Worm (Caenorhabditis elegans) whole organism, mixed stage, embryonic: Measurements from ENCODE around the gene C06A1.3.

Experiments
- M03D4.4 ChIP-seq: sonication (generic microtip); optimal IDR thresholded peaks from 2 replicates; lab custom pipeline; 2017; ENCODE audit warnings: mild to moderate bottlenecking, missing genetic modification characterization, missing compliant biosample characterization
- bed-3 ChIP-seq: fragments of 200-800 bp; sonication (Bioruptor generic); optimal IDR thresholded peaks from 3 replicates; lab custom pipeline; 2018; ENCODE audit warnings: mild to moderate bottlenecking, missing genetic modification characterization, moderate library complexity, missing compliant biosample characterization
- blmp-1 ChIP-seq: fragments of 150-350 bp; optimal IDR thresholded peaks from 2 replicates; lab custom pipeline; 2014; ENCODE audit warnings: missing biosample characterization, missing genetic modification characterization
- ceh-43 ChIP-seq: fragments of 200-800 bp; sonication (Bioruptor generic); optimal IDR thresholded peaks from 2 replicates; lab custom pipeline; 2018; ENCODE audit warnings: mild to moderate bottlenecking, missing genetic modification characterization, moderate library complexity, missing compliant biosample characterization
- ceh-83 ChIP-seq: fragments of 200-800 bp; sonication (Bioruptor generic); optimal IDR thresholded peaks from 2 replicates; lab custom pipeline; 2018; ENCODE audit warnings: mild to moderate bottlenecking, missing genetic modification characterization, missing compliant biosample characterization
- ces-1 ChIP-seq: fragments of 150-350 bp; optimal IDR thresholded peaks from 2 replicates; lab custom pipeline; 2014; ENCODE audit warnings: missing biosample characterization, missing genetic modification reagents, missing genetic modification characterization
- cnd-1 ChIP-seq: fragments of 200-800 bp; sonication (Bioruptor generic); optimal IDR thresholded peaks from 2 replicates; lab custom pipeline; 2018; ENCODE audit warnings: mild to moderate bottlenecking, missing genetic modification characterization, missing compliant biosample characterization
- flh-1 ChIP-seq: fragments of 200-800 bp; sonication (Bioruptor generic); optimal IDR thresholded peaks from 2 replicates; lab custom pipeline; 2018; ENCODE audit warnings: mild to moderate bottlenecking, missing genetic modification characterization, moderate library complexity, missing compliant biosample characterization
- ham-2 ChIP-seq: fragments of 200-800 bp; sonication (Bioruptor generic); optimal IDR thresholded peaks from 2 replicates; lab custom pipeline; 2018; ENCODE audit warnings: mild to moderate bottlenecking, missing genetic modification characterization, missing compliant biosample characterization
- hlh-1 ChIP-seq: fragments of 150-350 bp; optimal IDR thresholded peaks from 2 replicates; lab custom pipeline; 2014; ENCODE audit warnings: missing biosample characterization, missing genetic modification reagents, missing genetic modification characterization
- lin-13 ChIP-seq: fragments of 150-350 bp; optimal IDR thresholded peaks from 2 replicates; lab custom pipeline; 2014; ENCODE audit warnings: missing biosample characterization, missing genetic modification characterization
- lin-32 ChIP-seq: fragments of 200-800 bp; sonication (Bioruptor generic); optimal IDR thresholded peaks from 2 replicates; lab custom pipeline; 2018; ENCODE audit warnings: mild to moderate bottlenecking, missing genetic modification characterization, missing compliant biosample characterization
- lsy-2 ChIP-seq: fragments of 150-350 bp; optimal IDR thresholded peaks from 2 replicates; lab custom pipeline; 2014; ENCODE audit warnings: missing biosample characterization, missing genetic modification characterization
- mep-1 ChIP-seq: fragments of 150-350 bp; optimal IDR thresholded peaks from 2 replicates; lab custom pipeline; 2017; ENCODE audit warnings: missing biosample characterization, missing genetic modification reagents, missing genetic modification characterization, inconsistent platforms
- nhr-12 ChIP-seq: fragments of 150-350 bp; optimal IDR thresholded peaks from 2 replicates; lab custom pipeline; 2014; ENCODE audit warnings: missing biosample characterization, missing genetic modification characterization
- pha-4 ChIP-seq: fragments of 150-350 bp; optimal IDR thresholded peaks from 2 replicates; lab custom pipeline; 2018; ENCODE audit warnings: missing biosample characterization, missing genetic modification reagents, missing genetic modification characterization
- snpc-4 ChIP-seq: fragments of 150-350 bp; optimal IDR thresholded peaks from 2 replicates; lab custom pipeline; 2014; ENCODE audit warnings: missing biosample characterization, missing genetic modification characterization
- sptf-1 ChIP-seq: sonication (generic microtip); optimal IDR thresholded peaks from 2 replicates; lab custom pipeline; 2017; ENCODE audit warnings: mild to moderate bottlenecking, missing genetic modification characterization, moderate library complexity, missing compliant biosample characterization
- tbx-8 ChIP-seq: fragments of 200-800 bp; sonication (Bioruptor generic); optimal IDR thresholded peaks from 2 replicates; lab custom pipeline; 2018; ENCODE audit warnings: mild to moderate bottlenecking, missing genetic modification characterization, moderate library complexity, missing compliant biosample characterization
- unc-120 ChIP-seq: sonication (generic microtip); optimal IDR thresholded peaks from 2 replicates; lab custom pipeline; 2017; ENCODE audit warnings: missing genetic modification characterization, missing compliant biosample characterization; ENCODE audit not compliant: poor library complexity, severe bottlenecking
- unc-39 ChIP-seq: fragments of 150-350 bp; optimal IDR thresholded peaks from 2 replicates; lab custom pipeline; 2014; ENCODE audit warnings: missing biosample characterization, missing genetic modification characterization
- unc-62 ChIP-seq: fragments of 150-350 bp; optimal IDR thresholded peaks from 2 replicates; lab custom pipeline; 2014; ENCODE audit warnings: missing biosample characterization, missing genetic modification reagents, missing genetic modification characterization
- zip-8 ChIP-seq: fragments of 150-350 bp; optimal IDR thresholded peaks from 2 replicates; lab custom pipeline; 2014; ENCODE audit warnings: missing biosample characterization, missing genetic modification characterization

The C06A1.3 gene

DNA sequence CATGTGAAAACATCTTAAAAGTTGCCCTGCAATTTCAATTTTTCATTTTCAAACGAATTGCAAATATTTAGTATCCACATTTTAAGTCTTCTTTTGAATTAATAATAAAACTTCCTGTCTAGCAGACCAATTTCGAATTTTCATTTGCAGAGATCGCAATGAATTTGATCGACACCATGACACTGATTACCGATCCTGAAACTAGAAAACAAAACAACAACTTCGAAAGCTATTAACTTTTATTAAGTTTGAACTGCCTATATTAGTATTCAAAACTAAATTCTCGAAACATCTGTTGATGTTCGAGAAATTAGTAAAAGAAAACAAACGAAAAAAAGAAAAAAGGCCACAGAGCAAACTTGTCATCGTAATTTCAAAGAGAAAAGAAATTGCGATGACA, 2.1 kb downstream of the C06A1.3 start:
- TF ChIP-seq mep-1 (tag; lab: Kevin White, UChicago) (no peak), hlh-1 (tag; lab: Kevin White, UChicago) (no peak), ces-1 (GFP tag; lab: Kevin White, UChicago) (no peak)

DNA sequence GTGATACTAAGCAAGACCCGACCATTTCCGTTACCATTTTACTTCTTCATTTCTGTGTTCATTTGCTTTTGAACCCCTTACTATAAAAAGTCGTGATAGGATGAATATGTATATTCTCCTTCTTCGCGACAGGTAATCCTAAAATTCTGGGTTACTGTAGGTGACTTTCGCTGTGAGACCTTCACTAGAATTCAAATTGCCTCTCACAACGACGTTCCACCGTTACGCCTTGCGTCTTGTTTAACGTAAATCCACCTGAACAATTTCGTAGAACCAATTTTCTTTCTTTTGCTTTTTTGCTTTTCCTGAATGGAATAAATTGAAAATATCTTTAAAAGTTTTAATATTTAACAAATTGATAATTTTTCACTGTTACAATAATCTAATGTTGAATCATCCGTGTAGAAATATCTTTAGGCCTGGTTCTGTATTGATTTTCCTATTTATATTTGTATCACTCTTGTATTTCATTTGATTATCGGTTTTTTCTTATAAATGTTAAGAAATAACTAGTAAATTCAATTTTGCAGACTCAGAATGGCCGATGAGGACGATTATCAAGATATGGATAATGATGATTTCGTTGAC, 6.9 kb downstream of the C06A1.3 start, which contains the start of gene rpb-6:
Gene rpb-6, plus strand, starts transcription at position 538 of the 588 bp plus-strand sequence.
- no peak for TF ChIP-seq blmp-1 (tag; lab: Kevin White, UChicago)
- peak; percentile 9 for TF ChIP-seq lin-13 (tag; lab: Kevin White, UChicago)
- peak; percentile 70 for TF ChIP-seq lsy-2 (tag; lab: Kevin White, UChicago)
- TF ChIP-seq ceh-83 (GFP tag; lab: Kevin White, UChicago): no peak

DNA sequence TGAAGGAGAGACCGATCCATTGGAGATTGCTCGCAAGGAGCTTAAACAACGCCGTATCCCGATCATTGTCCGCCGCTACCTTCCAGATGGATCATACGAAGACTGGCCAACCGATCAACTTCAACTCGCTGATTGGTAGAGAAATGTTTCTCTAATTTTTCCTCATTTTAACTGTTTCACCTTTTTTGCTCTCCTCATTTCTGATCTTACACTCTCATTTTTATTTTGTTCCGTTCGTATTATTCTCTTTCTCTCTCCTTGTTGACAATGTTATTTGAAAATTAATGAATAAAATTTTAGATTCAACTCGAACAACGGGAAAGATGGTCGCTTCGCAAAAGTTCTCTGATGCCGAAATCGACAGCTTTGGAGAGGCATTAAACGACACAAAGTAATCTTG, 7.6 kb downstream of the C06A1.3 start, which contains the start of gene dohh-1:
Gene dohh-1, plus strand, starts transcription at position 301 of the 400 bp plus-strand sequence.
- TF ChIP-seq lsy-2 (tag; lab: Kevin White, UChicago) (no peak), sptf-1 (tag; lab: Kevin White, UChicago) (no peak), unc-62 (no peak), nhr-12 (tag; lab: Kevin White, UChicago) (no peak), M03D4.4 (tag; lab: Kevin White, UChicago) (no peak), hlh-1 (tag; lab: Kevin White, UChicago) (no peak)

DNA sequence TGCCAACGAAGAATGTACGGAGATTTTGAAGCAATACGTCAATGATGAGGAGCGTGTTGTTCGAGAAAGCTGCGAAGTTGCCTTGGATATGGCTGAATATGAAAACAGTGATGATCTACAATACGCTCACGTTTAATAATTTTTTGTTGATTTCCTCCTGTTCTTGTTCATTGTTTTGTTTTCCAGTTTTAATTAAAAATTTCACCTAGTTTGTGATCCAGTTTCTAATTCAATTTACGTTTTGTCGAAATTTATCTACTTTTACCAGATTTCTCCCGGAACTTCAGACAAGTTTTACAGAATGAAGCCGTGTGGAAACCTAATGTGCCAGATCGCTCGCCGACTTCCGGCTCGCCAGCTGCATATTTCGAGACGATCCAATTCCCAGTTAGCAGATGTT, 8.8 kb downstream of the C06A1.3 start, which contains the start of gene dap-3:
Gene dap-3, plus strand, starts transcription at position 301 of the 400 bp plus-strand sequence.
- TF ChIP-seq sptf-1 (tag; lab: Kevin White, UChicago): no peak
- no peak for TF ChIP-seq zip-8
- TF ChIP-seq bed-3 (GFP tag; lab: Kevin White, UChicago): no peak
- TF ChIP-seq mep-1 (tag; lab: Kevin White, UChicago): no peak

DNA sequence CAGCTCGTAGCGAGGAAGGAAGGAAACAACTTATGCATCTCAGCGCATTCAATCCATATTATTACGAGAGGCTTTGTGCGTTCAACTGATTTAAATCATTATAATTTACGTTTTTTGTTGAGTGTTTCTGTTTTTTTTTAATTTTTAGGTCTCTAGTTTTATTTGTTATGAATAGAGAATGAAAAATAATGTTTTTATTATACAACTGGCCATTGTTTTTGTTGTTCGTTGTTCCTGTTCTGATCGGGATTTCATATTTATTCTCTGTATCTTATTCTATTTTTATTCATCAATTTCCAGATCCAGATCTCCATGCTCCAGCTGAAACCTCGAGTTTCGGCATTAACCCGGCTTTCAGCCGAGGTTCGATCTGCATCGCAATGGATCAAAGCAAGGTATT, 10.3 kb downstream of the C06A1.3 start, which contains the start of gene mrps-22:
Gene mrps-22, plus strand, starts transcription at position 301 of the 400 bp plus-strand sequence.
- TF ChIP-seq unc-39 (tag; lab: Kevin White, UChicago) (no peak), unc-62 (no peak), ces-1 (GFP tag; lab: Kevin White, UChicago) (no peak), ceh-83 (GFP tag; lab: Kevin White, UChicago) (no peak), ham-2 (GFP tag; lab: Kevin White, UChicago) (no peak), ceh-43 (GFP tag; lab: Kevin White, UChicago) (no peak), tbx-8 (GFP tag; lab: Kevin White, UChicago) (no peak), unc-120 (no peak), lin-13 (tag; lab: Kevin White, UChicago) (no peak), nhr-12 (tag; lab: Kevin White, UChicago) (no peak), flh-1 (GFP tag; lab: Kevin White, UChicago) (no peak), lin-32 (GFP tag; lab: Kevin White, UChicago) (no peak), M03D4.4 (tag; lab: Kevin White, UChicago) (no peak)

DNA sequence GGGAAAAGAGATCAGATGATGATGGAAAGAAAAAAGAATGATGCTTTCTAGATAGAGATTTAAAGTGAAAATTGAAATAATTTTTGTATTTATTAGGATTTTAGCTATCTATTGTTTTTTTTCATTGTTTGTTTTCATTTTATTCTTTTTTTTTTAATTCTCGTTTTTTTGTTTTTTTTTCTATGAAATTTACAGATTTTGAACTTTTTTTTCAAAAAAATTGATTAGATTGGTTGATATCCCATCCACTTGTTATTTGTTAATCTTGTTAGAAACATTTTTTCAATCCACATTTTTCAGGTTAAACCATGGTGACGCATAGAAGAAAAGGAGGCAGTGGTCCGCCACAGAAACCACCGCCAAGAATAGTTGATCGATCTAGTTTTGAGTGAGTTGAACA, 12.0 kb downstream of the C06A1.3 start, which contains the start of gene algn-9:
Gene algn-9, plus strand, starts transcription at position 301 of the 400 bp plus-strand sequence.
- TF ChIP-seq hlh-1 (tag; lab: Kevin White, UChicago): no peak
- TF ChIP-seq, all 35 proteins: peak for 0

DNA sequence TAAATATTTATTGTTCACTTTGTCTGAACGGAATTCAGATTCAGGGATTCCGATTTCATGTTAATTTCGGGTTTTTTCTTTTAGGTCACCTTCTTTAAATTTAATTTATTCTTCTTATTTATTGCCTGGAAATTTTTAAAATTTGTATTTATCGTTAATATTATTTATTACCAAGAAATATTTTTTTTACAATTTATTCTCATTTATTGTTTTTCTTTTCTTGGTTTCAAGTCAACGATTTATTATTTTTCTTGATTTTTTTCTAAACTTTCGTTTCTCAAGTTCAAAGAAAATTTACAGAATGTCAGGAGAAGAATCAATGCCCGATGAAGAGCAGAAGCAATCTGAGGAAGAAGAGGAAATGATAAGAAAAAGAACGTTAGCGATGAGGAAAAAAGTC, 15.7 kb downstream of the C06A1.3 start, which contains the start of gene crn-3:
Gene crn-3, plus strand, starts transcription at position 301 of the 400 bp plus-strand sequence.
- TF ChIP-seq unc-62 (no peak), snpc-4 (tag; lab: Kevin White, UChicago) (no peak), bed-3 (GFP tag; lab: Kevin White, UChicago) (no peak), cnd-1 (tag; lab: Kevin White, UChicago) (no peak), zip-8 (no peak), pha-4 (tag; lab: Kevin White, UChicago) (no peak), tbx-8 (GFP tag; lab: Kevin White, UChicago) (no peak), sptf-1 (tag; lab: Kevin White, UChicago) (no peak), ceh-43 (GFP tag; lab: Kevin White, UChicago) (no peak)
- TF ChIP-seq, all 35 proteins: peak for 0
